Fruit fly (Drosophila melanogaster): ENCODE results near the gene CG7290.

Gene CG7290

DNA sequence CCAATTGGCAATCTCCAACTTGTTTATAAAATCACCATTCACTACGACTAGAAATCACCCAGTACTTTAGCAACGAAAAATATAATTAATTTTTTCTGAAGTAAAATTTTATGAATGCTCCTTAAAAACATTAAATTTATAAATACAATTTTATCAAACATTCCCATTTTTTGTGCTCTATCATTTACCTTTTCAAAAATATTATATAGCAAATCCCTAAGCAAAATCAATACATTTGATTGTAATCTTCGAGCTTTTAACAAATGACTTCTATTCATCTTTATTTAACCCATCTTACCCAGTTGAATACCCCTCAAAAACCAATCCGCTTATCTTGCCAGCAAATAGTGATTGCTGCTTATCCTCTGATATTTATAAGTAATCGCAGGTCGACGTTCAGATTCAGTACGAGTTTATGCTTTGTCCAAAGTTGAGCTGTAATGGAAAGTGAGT is 15.6 kb upstream of the CG7290 start, which contains the start of gene CG17145 (continued):
- TF ChIP-seq Tbp (GFP tag; optimal IDR thresholded peaks at IDR 0.05) (no peak), CG4282 (GFP tag; optimal IDR thresholded peaks at IDR 0.05) (no peak), CG11504 (tag; optimal IDR thresholded peaks at IDR 0.05) (peak; percentile 41), Camta (GFP tag; optimal IDR thresholded peaks at IDR 0.05) (no peak), CG1832 (GFP tag; optimal IDR thresholded peaks at IDR 0.05) (no peak), tin (GFP tag; optimal IDR thresholded peaks at IDR 0.05) (no peak), E2f1 (GFP tag; IDR thresholded peaks at IDR 0.05) (no peak), Blimp-1 (GFP tag; optimal IDR thresholded peaks at IDR 0.05) (no peak), Hmr (GFP tag; optimal IDR thresholded peaks at IDR 0.05) (peak; percentile 65), CkIIα-i1 (GFP tag; IDR thresholded peaks at IDR 0.05) (no peak), kah (GFP tag; optimal IDR thresholded peaks at IDR 0.05) (no peak), Ptx1 (GFP tag; IDR thresholded peaks at IDR 0.05) (0 out of 2 replicates have a peak, but pooled peaks have one; percentile 13), CG18599 (GFP tag; optimal IDR thresholded peaks at IDR 0.05) (peak; percentile 52), Fer3 (tag; optimal IDR thresholded peaks at IDR 0.05) (peak; percentile 19), CG3281 (GFP tag; optimal IDR thresholded peaks at IDR 0.05) (peak; percentile 68), CG12071 (GFP tag; optimal IDR thresholded peaks at IDR 0.05) (no peak), unc-4 (GFP tag; IDR thresholded peaks at IDR 0.05; ENCODE audit: partially characterized antibody) (no peak), Side (GFP tag; optimal IDR thresholded peaks at IDR 0.05) (no peak), CG8924 (tag; optimal IDR thresholded peaks at IDR 0.05) (peak; percentile 30), Oaz (GFP tag; IDR thresholded peaks at IDR 0.05) (no peak), CG2889 (GFP tag; IDR thresholded peaks at IDR 0.05) (no peak), CG3726 (GFP tag; IDR thresholded peaks at IDR 0.05) (no peak), run (tag; optimal IDR thresholded peaks at IDR 0.05) (no peak), CG33557 (GFP tag; optimal IDR thresholded peaks at IDR 0.05) (no peak), pita (GFP tag; optimal IDR thresholded peaks at IDR 0.05) (no peak), dpn (GFP tag; optimal IDR thresholded peaks at IDR 0.05) (no peak), HmgD (GFP tag; optimal IDR thresholded peaks at IDR 0.05) (no peak), tio (GFP tag; optimal IDR thresholded peaks at IDR 0.05) (no peak), ara (GFP tag; IDR thresholded peaks at IDR 0.05) (no peak), CG15073 (GFP tag; optimal IDR thresholded peaks at IDR 0.05) (no peak), Spps (tag; optimal IDR thresholded peaks at IDR 0.05) (no peak), CG6654 (GFP tag; optimal IDR thresholded peaks at IDR 0.05) (no peak), Sry-δ (GFP tag; optimal IDR thresholded peaks at IDR 0.05) (no peak), ac (GFP tag; optimal IDR thresholded peaks at IDR 0.05) (no peak), Dref (GFP tag; IDR thresholded peaks at IDR 0.05) (no peak), gro (GFP tag; optimal IDR thresholded peaks at IDR 0.05) (no peak), CG18476 (GFP tag; optimal IDR thresholded peaks at IDR 0.05) (no peak), CG17829 (tag; optimal IDR thresholded peaks at IDR 0.05) (no peak), CG9876 (GFP tag; optimal IDR thresholded peaks at IDR 0.05) (no peak), Atf6 (GFP tag; IDR thresholded peaks at IDR 0.05) (peak; percentile 68), ewg (GFP tag; optimal IDR thresholded peaks at IDR 0.05) (no peak), CG2678 (tag; optimal IDR thresholded peaks at IDR 0.05) (peak; percentile 63), Meics (GFP tag; optimal IDR thresholded peaks at IDR 0.05) (peak; percentile 51), CG13424 (tag; optimal IDR thresholded peaks at IDR 0.05) (peak; percentile 42), slp2 (GFP tag; optimal IDR thresholded peaks at IDR 0.05) (no peak), mld (GFP tag; IDR thresholded peaks at IDR 0.05; ENCODE audit: partially characterized antibody) (no peak), HHEX (GFP tag; optimal IDR thresholded peaks at IDR 0.05) (peak; percentile 26), CG8281 (tag; optimal IDR thresholded peaks at IDR 0.05) (no peak), wek (GFP tag; optimal IDR thresholded peaks at IDR 0.05) (no peak), Abd-B (GFP tag; optimal IDR thresholded peaks at IDR 0.05) (no peak), pros (GFP tag; optimal IDR thresholded peaks at IDR 0.05) (no peak)

Measured in whole organism, embryonic.